Worm (Caenorhabditis elegans): ENCODE measurements around the gene F46C5.4.

F46C5.4 gene

ce11 chrII:8800830-8801229 lies 35.0 kb upstream of the F46C5.4 start, which contains the start of gene appg-2:
appg-2 (plus strand) TSS chrII:8801130.
- TF ChIP-seq hmbx-1 (tag; optimal IDR thresholded peaks at IDR 0.05): no peak
- TF ChIP-seq tbx-37 (GFP tag; conservative IDR thresholded peaks at IDR 0.05): no peak
- TF ChIP-seq tra-4 (tag; optimal IDR thresholded peaks at IDR 0.05): no peak
- no peak for TF ChIP-seq hnd-1 (tag; optimal IDR thresholded peaks at IDR 0.05)
- no peak for TF ChIP-seq tbx-11 (GFP tag; IDR thresholded peaks at IDR 0.05)
- TF ChIP-seq ama-1 (optimal IDR thresholded peaks at IDR 0.05): no peak

- TF ChIP-seq sea-1 (GFP tag; conservative IDR thresholded peaks at IDR 0.05) (no peak), ets-7 (tag; optimal IDR thresholded peaks at IDR 0.05) (no peak), hnd-1 (tag; optimal IDR thresholded peaks at IDR 0.05) (no peak), ama-1 (optimal IDR thresholded peaks at IDR 0.05) (no peak), ceh-13 (GFP tag; optimal IDR thresholded peaks at IDR 0.05) (no peak)
Observed at ce11 chrII:8806921-8807320, 29.0 kb upstream of the F46C5.4 start, which contains the start of gene pho-13. pho-13 (minus strand) TSS chrII:8807021.

- TF ChIP-seq ceh-13 (GFP tag; optimal IDR thresholded peaks at IDR 0.05) (no peak), hmg-4 (GFP tag; optimal IDR thresholded peaks at IDR 0.05) (no peak), sea-1 (GFP tag; conservative IDR thresholded peaks at IDR 0.05) (no peak), aly-1 (tag; optimal IDR thresholded peaks at IDR 0.05) (no peak), hnd-1 (tag; optimal IDR thresholded peaks at IDR 0.05) (no peak), scrt-1 (GFP tag; IDR thresholded peaks at IDR 0.05) (no peak), tbx-11 (GFP tag; IDR thresholded peaks at IDR 0.05) (no peak), F13C5.2 (tag; optimal IDR thresholded peaks at IDR 0.05) (no peak), hmbx-1 (tag; optimal IDR thresholded peaks at IDR 0.05) (no peak), pes-1 (GFP tag; IDR thresholded peaks at IDR 0.05) (no peak), tbx-37 (GFP tag; conservative IDR thresholded peaks at IDR 0.05) (no peak), tra-4 (tag; optimal IDR thresholded peaks at IDR 0.05) (no peak), B0310.2 (tag; optimal IDR thresholded peaks at IDR 0.05) (no peak)
Observed at ce11 chrII:8808482-8808881, 27.4 kb upstream of the F46C5.4 start, which contains the start of gene F07H5.10. F07H5.10 (minus strand) TSS chrII:8808582.

DNA sequence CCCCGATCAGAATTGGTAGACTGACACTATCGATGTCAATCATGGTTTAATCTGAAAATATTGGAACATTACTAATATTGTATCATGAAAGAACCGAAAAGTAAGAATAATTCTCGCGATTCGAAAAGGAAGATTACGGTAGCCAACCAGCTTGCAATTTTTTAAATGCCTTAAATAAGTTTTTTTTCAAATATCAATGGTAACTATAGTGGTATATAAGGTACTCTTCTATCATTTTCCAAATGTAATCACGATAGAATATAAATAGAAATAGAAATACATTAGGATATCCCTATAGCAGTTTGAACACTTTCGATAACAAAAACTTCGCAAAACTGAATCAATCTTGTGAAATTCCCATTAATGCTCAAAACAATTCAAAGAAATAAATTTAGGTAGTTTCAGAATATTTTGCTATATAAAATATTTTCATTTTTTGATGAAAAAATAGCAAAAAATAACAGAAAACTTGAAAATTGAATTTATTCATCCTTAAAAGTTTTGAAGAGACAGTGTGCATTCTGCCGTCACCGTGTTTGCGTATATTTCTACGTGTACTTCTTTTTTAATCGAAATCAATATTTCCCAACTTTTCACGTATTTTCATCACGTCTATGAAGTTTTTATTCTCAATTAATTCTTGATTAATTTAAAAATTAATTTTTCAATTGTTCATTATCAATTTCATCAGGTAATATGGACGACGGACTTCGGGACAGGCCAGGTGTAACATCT lies 25.0 kb upstream of the F46C5.4 start, which contains the start of the genes F46C5.9 and rer-1:
F46C5.9 (minus strand) TSS at position 51 of the 735 bp plus-strand sequence.
rer-1 (plus strand) TSS at position 692 of the 735 bp plus-strand sequence.
- no peak for TF ChIP-seq ets-7 (tag; optimal IDR thresholded peaks at IDR 0.05)
- TF ChIP-seq tbx-37 (GFP tag; conservative IDR thresholded peaks at IDR 0.05): no peak
- no peak for TF ChIP-seq F13C5.2 (tag; optimal IDR thresholded peaks at IDR 0.05)
- TF ChIP-seq tbx-11 (GFP tag; IDR thresholded peaks at IDR 0.05): no peak
- TF ChIP-seq sea-1 (GFP tag; conservative IDR thresholded peaks at IDR 0.05): no peak
- TF ChIP-seq pes-1 (GFP tag; IDR thresholded peaks at IDR 0.05): no peak
- no peak for TF ChIP-seq flt-1 (GFP tag; IDR thresholded peaks at IDR 0.05)
- no peak for TF ChIP-seq hnd-1 (tag; optimal IDR thresholded peaks at IDR 0.05)
- TF ChIP-seq ceh-13 (GFP tag; optimal IDR thresholded peaks at IDR 0.05): no peak
- no peak for TF ChIP-seq ama-1 (optimal IDR thresholded peaks at IDR 0.05)
- no peak for TF ChIP-seq aly-1 (tag; optimal IDR thresholded peaks at IDR 0.05)
- TF ChIP-seq hmbx-1 (tag; optimal IDR thresholded peaks at IDR 0.05): no peak
- no peak for TF ChIP-seq hmg-4 (GFP tag; optimal IDR thresholded peaks at IDR 0.05)
- no peak for TF ChIP-seq B0310.2 (tag; optimal IDR thresholded peaks at IDR 0.05)
- no peak for TF ChIP-seq scrt-1 (GFP tag; IDR thresholded peaks at IDR 0.05)

- TF ChIP-seq ama-1 (optimal IDR thresholded peaks at IDR 0.05) (no peak), ceh-13 (GFP tag; optimal IDR thresholded peaks at IDR 0.05) (no peak), F13C5.2 (tag; optimal IDR thresholded peaks at IDR 0.05) (no peak), scrt-1 (GFP tag; IDR thresholded peaks at IDR 0.05) (no peak), hmbx-1 (tag; optimal IDR thresholded peaks at IDR 0.05) (no peak)
Observed at ce11 chrII:8811825-8812224, 24.1 kb upstream of the F46C5.4 start.

DNA sequence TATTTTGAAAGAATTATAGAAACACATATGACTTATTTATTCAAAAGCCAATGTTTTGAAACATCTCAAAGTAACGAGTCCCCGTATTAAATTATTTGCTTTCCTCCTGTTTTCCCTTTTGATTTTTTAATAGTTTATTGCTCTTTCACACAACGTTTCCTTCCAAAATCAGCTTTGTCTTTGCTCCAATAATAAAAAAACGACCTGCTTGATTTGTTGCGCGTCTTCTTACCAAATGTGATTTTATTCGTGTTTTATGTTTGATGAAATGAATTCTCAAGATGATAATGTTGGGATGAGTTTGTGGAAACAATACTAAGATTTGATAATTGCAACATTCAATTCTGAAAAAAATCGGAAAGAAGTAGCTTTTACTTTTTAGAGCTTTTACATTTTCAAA lies 23.5 kb upstream of the F46C5.4 start:
- TF ChIP-seq hnd-1 (tag; optimal IDR thresholded peaks at IDR 0.05) (no peak), F13C5.2 (tag; optimal IDR thresholded peaks at IDR 0.05) (no peak), tbx-37 (GFP tag; conservative IDR thresholded peaks at IDR 0.05) (no peak), flt-1 (GFP tag; IDR thresholded peaks at IDR 0.05) (no peak), ets-7 (tag; optimal IDR thresholded peaks at IDR 0.05) (no peak), ama-1 (optimal IDR thresholded peaks at IDR 0.05) (no peak)

DNA sequence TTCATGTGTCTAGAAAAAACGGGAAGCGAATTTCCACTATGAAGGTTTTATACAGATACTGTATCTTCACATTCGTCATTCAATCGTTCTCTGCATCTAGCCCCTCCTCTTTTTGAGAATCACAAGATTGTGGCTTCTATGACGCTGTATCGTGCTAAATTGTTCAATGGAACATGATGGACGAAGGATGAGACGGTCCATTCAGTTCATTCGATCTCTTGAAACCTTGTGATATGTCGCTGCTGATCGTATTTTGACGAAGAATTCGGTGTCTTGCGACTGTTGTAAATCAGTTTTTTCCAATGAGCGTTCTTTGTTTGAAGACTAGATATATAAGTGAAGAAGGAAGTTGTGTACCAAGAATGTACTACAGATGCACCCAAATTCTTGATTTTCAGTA lies 22.2 kb upstream of the F46C5.4 start:
- TF ChIP-seq ceh-36 (tag; optimal IDR thresholded peaks at IDR 0.05) (no peak), ets-7 (tag; optimal IDR thresholded peaks at IDR 0.05) (no peak), hnd-1 (tag; optimal IDR thresholded peaks at IDR 0.05) (no peak), hmg-4 (GFP tag; optimal IDR thresholded peaks at IDR 0.05) (no peak), tbx-37 (GFP tag; conservative IDR thresholded peaks at IDR 0.05) (no peak), aly-1 (tag; optimal IDR thresholded peaks at IDR 0.05) (no peak), flt-1 (GFP tag; IDR thresholded peaks at IDR 0.05) (no peak), F13C5.2 (tag; optimal IDR thresholded peaks at IDR 0.05) (no peak), scrt-1 (GFP tag; IDR thresholded peaks at IDR 0.05) (no peak), tbx-11 (GFP tag; IDR thresholded peaks at IDR 0.05) (no peak), ama-1 (optimal IDR thresholded peaks at IDR 0.05) (no peak), ceh-13 (GFP tag; optimal IDR thresholded peaks at IDR 0.05) (no peak), pes-1 (GFP tag; IDR thresholded peaks at IDR 0.05) (no peak), sea-1 (GFP tag; conservative IDR thresholded peaks at IDR 0.05) (no peak), tra-4 (tag; optimal IDR thresholded peaks at IDR 0.05) (no peak), B0310.2 (tag; optimal IDR thresholded peaks at IDR 0.05) (no peak), hmbx-1 (tag; optimal IDR thresholded peaks at IDR 0.05) (no peak)

- TF ChIP-seq ama-1 (optimal IDR thresholded peaks at IDR 0.05) (no peak), hmg-4 (GFP tag; optimal IDR thresholded peaks at IDR 0.05) (no peak), tbx-37 (GFP tag; conservative IDR thresholded peaks at IDR 0.05) (no peak), B0310.2 (tag; optimal IDR thresholded peaks at IDR 0.05) (no peak), tbx-11 (GFP tag; IDR thresholded peaks at IDR 0.05) (no peak), ceh-13 (GFP tag; optimal IDR thresholded peaks at IDR 0.05) (no peak), tra-4 (tag; optimal IDR thresholded peaks at IDR 0.05) (no peak), aly-1 (tag; optimal IDR thresholded peaks at IDR 0.05) (no peak), sea-1 (GFP tag; conservative IDR thresholded peaks at IDR 0.05) (no peak), ceh-36 (tag; optimal IDR thresholded peaks at IDR 0.05) (no peak), hmbx-1 (tag; optimal IDR thresholded peaks at IDR 0.05) (no peak), pes-1 (GFP tag; IDR thresholded peaks at IDR 0.05) (no peak)
Observed at ce11 chrII:8814231-8814630, 21.6 kb upstream of the F46C5.4 start.

Data from whole organism, early embryonic.